Worm (Caenorhabditis elegans): Measurements from ENCODE around the gene ZC513.2.
A peak's percentile ranks its signal among the peaks of the same experiment; 100 is the strongest.

Gene ZC513.2

ce11 chrV:8050059-8050677, 4.1 kb upstream of the ZC513.2 start:
- no peak for TF ChIP-seq ceh-63 (GFP tag; optimal IDR thresholded peaks at IDR 0.05)
- no peak for TF ChIP-seq nhr-85 (tag)
- TF ChIP-seq ceh-88 (GFP tag; IDR thresholded peaks at IDR 0.05), result no peak
- peak; percentile 14 for TF ChIP-seq ceh-8 (GFP tag; optimal IDR thresholded peaks at IDR 0.05)
- no peak for TF ChIP-seq mab-9 (GFP tag; IDR thresholded peaks at IDR 0.05)
- no peak for TF ChIP-seq nhr-84 (tag; optimal IDR thresholded peaks at IDR 0.05)
- TF ChIP-seq rnt-1 (tag; optimal IDR thresholded peaks at IDR 0.05), result no peak

- TF ChIP-seq nhr-77 (tag; optimal IDR thresholded peaks at IDR 0.05) (no peak), ceh-82 (tag; optimal IDR thresholded peaks at IDR 0.05) (no peak), blmp-1 (tag; optimal IDR thresholded peaks at IDR 0.05) (peak; percentile 21), xbp-1 (tag; optimal IDR thresholded peaks at IDR 0.05) (no peak), fkh-4 (tag; optimal IDR thresholded peaks at IDR 0.05; ENCODE audit: borderline replicate concordance) (no peak), lsy-2 (tag; optimal IDR thresholded peaks at IDR 0.05) (no peak), lin-15B (tag; optimal IDR thresholded peaks at IDR 0.05) (no peak)
Measured at ce11 chrV:8050811-8051210, 3.4 kb upstream of the ZC513.2 start, which contains the start of gene col-43. Gene col-43, minus strand, starts transcription at chrV:8050911.

- no peak for TF ChIP-seq blmp-1 (tag; optimal IDR thresholded peaks at IDR 0.05)
- TF ChIP-seq nhr-77 (tag; optimal IDR thresholded peaks at IDR 0.05), result no peak
- TF ChIP-seq pax-3 (tag; optimal IDR thresholded peaks at IDR 0.05), result no peak
- no peak for TF ChIP-seq elt-3 (tag; optimal IDR thresholded peaks at IDR 0.05)
- no peak for TF ChIP-seq F16B12.6 (tag; optimal IDR thresholded peaks at IDR 0.05)
- no peak for TF ChIP-seq rnt-1 (tag; optimal IDR thresholded peaks at IDR 0.05)
- no peak for TF ChIP-seq sptf-1 (tag; optimal IDR thresholded peaks at IDR 0.05)
- no peak for TF ChIP-seq C04F5.9 (tag; optimal IDR thresholded peaks at IDR 0.05)
- no peak for TF ChIP-seq jun-1 (tag; optimal IDR thresholded peaks at IDR 0.05)
- TF ChIP-seq nhr-71 (tag; optimal IDR thresholded peaks at IDR 0.05), result no peak
- TF ChIP-seq nhr-12 (tag; optimal IDR thresholded peaks at IDR 0.05), result no peak
- no peak for TF ChIP-seq mdl-1 (tag; optimal IDR thresholded peaks at IDR 0.05)
- TF ChIP-seq hlh-17 (GFP tag; optimal IDR thresholded peaks at IDR 0.05; ENCODE audit: borderline replicate concordance), result no peak
Measured at ce11 chrV:8051851-8052250, 2.4 kb upstream of the ZC513.2 start, which contains the start of gene sth-1. Gene sth-1, plus strand, starts transcription at chrV:8052151.

- TF ChIP-seq blmp-1 (tag; optimal IDR thresholded peaks at IDR 0.05) (peak; percentile 79), nhr-19 (GFP tag; conservative IDR thresholded peaks at IDR 0.05) (no peak)
Measured at ce11 chrV:8055170-8055569, 940 bp downstream of the ZC513.2 start.

ce11 chrV:8057771-8058170, 3.5 kb downstream of the ZC513.2 start:
- 0 out of 2 replicates have a peak, but pooled peaks have one; percentile 14 for TF ChIP-seq grh-1 (GFP tag; IDR thresholded peaks at IDR 0.05)

ce11 chrV:8058359-8058758, 4.1 kb downstream of the ZC513.2 start, which contains the start of gene str-138:
Gene str-138, plus strand, starts transcription at chrV:8058659.
- TF ChIP-seq pax-3 (tag; optimal IDR thresholded peaks at IDR 0.05) (no peak), hpl-2 (GFP tag; optimal IDR thresholded peaks at IDR 0.05) (no peak), hlh-4 (tag; optimal IDR thresholded peaks at IDR 0.05) (no peak), elt-2 (tag; optimal IDR thresholded peaks at IDR 0.05) (no peak), lin-15B (tag; optimal IDR thresholded peaks at IDR 0.05) (no peak), mef-2 (tag; optimal IDR thresholded peaks at IDR 0.05) (no peak), zip-4 (GFP tag; optimal IDR thresholded peaks at IDR 0.05) (no peak), unc-62 (GFP tag; optimal IDR thresholded peaks at IDR 0.05) (no peak), fkh-10 (GFP tag; optimal IDR thresholded peaks at IDR 0.05) (no peak), grh-1 (GFP tag; IDR thresholded peaks at IDR 0.05) (no peak), ztf-4 (tag; optimal IDR thresholded peaks at IDR 0.05) (no peak), aly-2 (tag; optimal IDR thresholded peaks at IDR 0.05) (no peak), dsc-1 (tag; optimal IDR thresholded peaks at IDR 0.05) (no peak), nhr-71 (tag; optimal IDR thresholded peaks at IDR 0.05) (no peak), ztf-11 (tag; optimal IDR thresholded peaks at IDR 0.05) (no peak)

Data from whole organism, L1 larva.